Fruit fly (Drosophila melanogaster): ENCODE results near the gene Coq5.
A peak's percentile ranks its signal among the peaks of the same experiment; 100 is the strongest.

Gene Coq5

dm6 chrX:13234738-13235470 lies 40.6 kb upstream of the Coq5 start:
- TF ChIP-seq fd96Ca (GFP tag; IDR thresholded peaks at IDR 0.05) (0 out of 3 replicates have a peak, but pooled peaks have one; percentile 40), CG12605 (GFP tag; IDR thresholded peaks at IDR 0.05) (peak; percentile 56; the same call in 1 of the 2 replicates), CG15710 (tag; optimal IDR thresholded peaks at IDR 0.05) (no peak), Pif1B (GFP tag; optimal IDR thresholded peaks at IDR 0.05) (no peak), CG10348 (GFP tag; IDR thresholded peaks at IDR 0.05) (no peak), Snoo (tag; optimal IDR thresholded peaks at IDR 0.05) (peak; percentile 42), CG32121 (GFP tag; IDR thresholded peaks at IDR 0.05) (peak; percentile 60), CG8159 (tag; optimal IDR thresholded peaks at IDR 0.05) (no peak), Ets98B (GFP tag; IDR thresholded peaks at IDR 0.05) (peak; percentile 41; the same call in 1 of the 2 replicates), EcR (GFP tag; optimal IDR thresholded peaks at IDR 0.05) (no peak), Pif1A (GFP tag; optimal IDR thresholded peaks at IDR 0.05) (no peak), CG14655 (GFP tag; optimal IDR thresholded peaks at IDR 0.05) (no peak), CG34367 (tag; optimal IDR thresholded peaks at IDR 0.05) (no peak), CG13204 (GFP tag; optimal IDR thresholded peaks at IDR 0.05) (no peak), CG4496 (GFP tag; IDR thresholded peaks at IDR 0.05) (peak; percentile 80), rn (GFP tag; IDR thresholded peaks at IDR 0.05) (no peak)

- peak; percentile 67 for TF ChIP-seq CG34367 (tag; optimal IDR thresholded peaks at IDR 0.05)
- peak; percentile 83 for TF ChIP-seq CG14655 (GFP tag; optimal IDR thresholded peaks at IDR 0.05)
- TF ChIP-seq Pif1A (GFP tag; optimal IDR thresholded peaks at IDR 0.05), result peak; percentile 85
- TF ChIP-seq CG8159 (tag; optimal IDR thresholded peaks at IDR 0.05), result peak; percentile 90
- peak; percentile 32; the same call in 1 of the 2 replicates for TF ChIP-seq CG32121 (GFP tag; IDR thresholded peaks at IDR 0.05)
- TF ChIP-seq CG17806 (tag; optimal IDR thresholded peaks at IDR 0.05), result peak; percentile 69
- peak; percentile 79 for TF ChIP-seq CG13204 (GFP tag; optimal IDR thresholded peaks at IDR 0.05)
- TF ChIP-seq CG10348 (GFP tag; IDR thresholded peaks at IDR 0.05), result no peak
- TF ChIP-seq rn (GFP tag; IDR thresholded peaks at IDR 0.05), result no peak
- peak; percentile 77 for TF ChIP-seq gl (tag; optimal IDR thresholded peaks at IDR 0.05)
- peak; percentile 81 for TF ChIP-seq CG9948 (tag; optimal IDR thresholded peaks at IDR 0.05)
- peak; percentile 11; the same call in 1 of the 3 replicates for TF ChIP-seq fd96Ca (GFP tag; IDR thresholded peaks at IDR 0.05)
- peak; percentile 51; the same call in 1 of the 2 replicates for TF ChIP-seq Ets98B (GFP tag; IDR thresholded peaks at IDR 0.05)
- TF ChIP-seq CG4496 (GFP tag; IDR thresholded peaks at IDR 0.05), result peak; percentile 84
- TF ChIP-seq CG12605 (GFP tag; IDR thresholded peaks at IDR 0.05), result peak; percentile 25
- TF ChIP-seq Pif1B (GFP tag; optimal IDR thresholded peaks at IDR 0.05), result peak; percentile 81
- peak; percentile 69 for TF ChIP-seq D1 (tag; optimal IDR thresholded peaks at IDR 0.05)
- peak; percentile 80 for TF ChIP-seq EcR (GFP tag; optimal IDR thresholded peaks at IDR 0.05)
- TF ChIP-seq CG8301 (tag; optimal IDR thresholded peaks at IDR 0.05), result peak; percentile 67
- TF ChIP-seq Snoo (tag; optimal IDR thresholded peaks at IDR 0.05), result peak; percentile 61
- peak; percentile 91 for TF ChIP-seq CG15710 (tag; optimal IDR thresholded peaks at IDR 0.05)
These were observed 39.7 kb upstream of the Coq5 start for dm6 chrX:13233811-13234737.

dm6 chrX:13232406-13233195 lies 38.2 kb upstream of the Coq5 start:
- TF ChIP-seq CG12605 (GFP tag; IDR thresholded peaks at IDR 0.05) (no peak), Pif1A (GFP tag; optimal IDR thresholded peaks at IDR 0.05) (peak; percentile 25), CG15710 (tag; optimal IDR thresholded peaks at IDR 0.05) (peak; percentile 5), rn (GFP tag; IDR thresholded peaks at IDR 0.05) (peak; percentile 71; the same call in 1 of the 2 replicates), CG14655 (GFP tag; optimal IDR thresholded peaks at IDR 0.05) (peak; percentile 44), CG34367 (tag; optimal IDR thresholded peaks at IDR 0.05) (no peak), CG17806 (tag; optimal IDR thresholded peaks at IDR 0.05) (no peak), fd96Ca (GFP tag; IDR thresholded peaks at IDR 0.05) (peak; percentile 78), CG9948 (tag; optimal IDR thresholded peaks at IDR 0.05) (no peak), CG8301 (tag; optimal IDR thresholded peaks at IDR 0.05) (peak; percentile 30), D1 (tag; optimal IDR thresholded peaks at IDR 0.05) (no peak), CG32121 (GFP tag; IDR thresholded peaks at IDR 0.05) (peak; percentile 70), gl (tag; optimal IDR thresholded peaks at IDR 0.05) (no peak), Pif1B (GFP tag; optimal IDR thresholded peaks at IDR 0.05) (no peak), Ets98B (GFP tag; IDR thresholded peaks at IDR 0.05) (peak; percentile 68), CG10348 (GFP tag; IDR thresholded peaks at IDR 0.05) (no peak), EcR (GFP tag; optimal IDR thresholded peaks at IDR 0.05) (no peak), CG8159 (tag; optimal IDR thresholded peaks at IDR 0.05) (no peak), CG13204 (GFP tag; optimal IDR thresholded peaks at IDR 0.05) (no peak), Snoo (tag; optimal IDR thresholded peaks at IDR 0.05) (no peak), CG4496 (GFP tag; IDR thresholded peaks at IDR 0.05) (peak; percentile 73)

dm6 chrX:13230974-13231373 lies 36.6 kb upstream of the Coq5 start:
- TF ChIP-seq CG8301 (tag; optimal IDR thresholded peaks at IDR 0.05) (no peak), CG12605 (GFP tag; IDR thresholded peaks at IDR 0.05) (no peak), CG34367 (tag; optimal IDR thresholded peaks at IDR 0.05) (no peak), CG13204 (GFP tag; optimal IDR thresholded peaks at IDR 0.05) (no peak), Pif1B (GFP tag; optimal IDR thresholded peaks at IDR 0.05) (no peak), CG8159 (tag; optimal IDR thresholded peaks at IDR 0.05) (no peak), CG14655 (GFP tag; optimal IDR thresholded peaks at IDR 0.05) (no peak), Ets98B (GFP tag; IDR thresholded peaks at IDR 0.05) (no peak), rn (GFP tag; IDR thresholded peaks at IDR 0.05) (no peak), Snoo (tag; optimal IDR thresholded peaks at IDR 0.05) (no peak), CG15710 (tag; optimal IDR thresholded peaks at IDR 0.05) (no peak), Pif1A (GFP tag; optimal IDR thresholded peaks at IDR 0.05) (no peak), EcR (GFP tag; optimal IDR thresholded peaks at IDR 0.05) (no peak), CG32121 (GFP tag; IDR thresholded peaks at IDR 0.05) (no peak), CG4496 (GFP tag; IDR thresholded peaks at IDR 0.05) (no peak), CG9948 (tag; optimal IDR thresholded peaks at IDR 0.05) (no peak), gl (tag; optimal IDR thresholded peaks at IDR 0.05) (no peak)
